Worm (Caenorhabditis elegans) whole organism, early embryonic: ENCODE measurements around the gene tmem-138.

Source experiments
- B0310.2 ChIP-seq: sonication (generic microtip); optimal IDR thresholded peaks from 2 replicates; lab custom pipeline; 2016; ENCODE audit warnings: mild to moderate bottlenecking, missing genetic modification characterization, missing compliant biosample characterization
- aly-1 ChIP-seq: sonication (generic microtip); optimal IDR thresholded peaks from 2 replicates; lab custom pipeline; 2016; ENCODE audit warnings: missing genetic modification characterization, missing compliant biosample characterization
- ama-1 ChIP-seq: fragments of 150-350 bp; optimal IDR thresholded peaks from 2 replicates; lab custom pipeline; 2014
- ceh-13 ChIP-seq: fragments of 200-800 bp; sonication (Bioruptor generic); optimal IDR thresholded peaks from 2 replicates; lab custom pipeline; 2018; ENCODE audit warnings: mild to moderate bottlenecking, missing genetic modification characterization, missing compliant biosample characterization
- flt-1 ChIP-seq: fragments of 200-800 bp; sonication (Bioruptor generic); IDR thresholded peaks from 2 replicates; pipeline ENCODE4 v1.3.6; 2022; ENCODE audit warnings: missing genetic modification characterization, missing compliant biosample characterization
- hmg-4 ChIP-seq: fragments of 200-800 bp; sonication (Bioruptor generic); optimal IDR thresholded peaks from 2 replicates; lab custom pipeline; 2018; ENCODE audit warnings: mild to moderate bottlenecking, missing genetic modification characterization, missing compliant biosample characterization
- hnd-1 ChIP-seq: sonication (generic microtip); optimal IDR thresholded peaks from 2 replicates; lab custom pipeline; 2016; ENCODE audit warnings: missing genetic modification characterization, missing compliant biosample characterization
- pes-1 ChIP-seq: fragments of 200-800 bp; sonication (Bioruptor generic); IDR thresholded peaks from 2 replicates; pipeline ENCODE4 v1.3.6; 2022; ENCODE audit warnings: missing genetic modification reagents, missing genetic modification characterization, missing compliant biosample characterization
- scrt-1 ChIP-seq: fragments of 200-800 bp; sonication (Bioruptor generic); IDR thresholded peaks from 2 replicates; pipeline ENCODE4 v1.3.6; 2022; ENCODE audit warnings: missing genetic modification characterization, missing compliant biosample characterization
- sea-1 ChIP-seq: fragments of 200-800 bp; sonication (Bioruptor generic); conservative IDR thresholded peaks from 2 replicates; pipeline ENCODE4 v1.3.6; 2022; ENCODE audit warnings: missing genetic modification characterization, missing compliant biosample characterization
- tbx-11 ChIP-seq: fragments of 200-800 bp; sonication (Bioruptor generic); IDR thresholded peaks from 2 replicates; pipeline ENCODE4 v1.3.6; 2022; ENCODE audit warnings: missing genetic modification characterization, missing compliant biosample characterization
- tbx-37 ChIP-seq: fragments of 200-800 bp; sonication (Bioruptor generic); conservative IDR thresholded peaks from 2 replicates; pipeline ENCODE4 v1.3.6; 2022; ENCODE audit warnings: missing genetic modification reagents, missing genetic modification characterization, missing compliant biosample characterization

ce11 chrII:8116159-8116558 lies 41.0 kb upstream of the tmem-138 start, which contains the start of gene unc-105:
- TF ChIP-seq ama-1 = no peak
- no peak for TF ChIP-seq tbx-11 (GFP tag; lab: Robert Waterston, UW)
- TF ChIP-seq B0310.2 (tag; lab: Kevin White, UChicago) = no peak
- TF ChIP-seq flt-1 (GFP tag; lab: Robert Waterston, UW) = no peak
- TF ChIP-seq sea-1 = no peak
- TF ChIP-seq hmg-4 (GFP tag; lab: Kevin White, UChicago) = no peak
- no peak for TF ChIP-seq scrt-1
- no peak for TF ChIP-seq pes-1 (GFP tag; lab: Robert Waterston, UW)
- TF ChIP-seq aly-1 (tag; lab: Kevin White, UChicago) = no peak
- no peak for TF ChIP-seq ceh-13 (GFP tag; lab: Kevin White, UChicago)
- TF ChIP-seq hnd-1 (tag; lab: Kevin White, UChicago) = no peak
- TF ChIP-seq tbx-37 (GFP tag; lab: Robert Waterston, UW) = no peak
